Fruit fly (Drosophila melanogaster): Measurements from ENCODE around the gene CG10602.

dm6 chr2L:18860920-18861319, 1.9 kb upstream of the CG10602 start:
- no peak for TF ChIP-seq EcR (GFP tag; optimal IDR thresholded peaks at IDR 0.05)
- TF ChIP-seq psq (optimal IDR thresholded peaks at IDR 0.05), result no peak
- TF ChIP-seq Dll (optimal IDR thresholded peaks at IDR 0.05), result no peak
- TF ChIP-seq usp (GFP tag; optimal IDR thresholded peaks at IDR 0.05), result no peak
- TF ChIP-seq pan (optimal IDR thresholded peaks at IDR 0.05), result no peak
- TF ChIP-seq CG8478 (optimal IDR thresholded peaks at IDR 0.05), result no peak

Measured in whole organism.